Fruit fly (Drosophila melanogaster): ENCODE data around the gene CG42272.
A peak's percentile ranks its signal among the peaks of the same experiment; 100 is the strongest.

DNA sequence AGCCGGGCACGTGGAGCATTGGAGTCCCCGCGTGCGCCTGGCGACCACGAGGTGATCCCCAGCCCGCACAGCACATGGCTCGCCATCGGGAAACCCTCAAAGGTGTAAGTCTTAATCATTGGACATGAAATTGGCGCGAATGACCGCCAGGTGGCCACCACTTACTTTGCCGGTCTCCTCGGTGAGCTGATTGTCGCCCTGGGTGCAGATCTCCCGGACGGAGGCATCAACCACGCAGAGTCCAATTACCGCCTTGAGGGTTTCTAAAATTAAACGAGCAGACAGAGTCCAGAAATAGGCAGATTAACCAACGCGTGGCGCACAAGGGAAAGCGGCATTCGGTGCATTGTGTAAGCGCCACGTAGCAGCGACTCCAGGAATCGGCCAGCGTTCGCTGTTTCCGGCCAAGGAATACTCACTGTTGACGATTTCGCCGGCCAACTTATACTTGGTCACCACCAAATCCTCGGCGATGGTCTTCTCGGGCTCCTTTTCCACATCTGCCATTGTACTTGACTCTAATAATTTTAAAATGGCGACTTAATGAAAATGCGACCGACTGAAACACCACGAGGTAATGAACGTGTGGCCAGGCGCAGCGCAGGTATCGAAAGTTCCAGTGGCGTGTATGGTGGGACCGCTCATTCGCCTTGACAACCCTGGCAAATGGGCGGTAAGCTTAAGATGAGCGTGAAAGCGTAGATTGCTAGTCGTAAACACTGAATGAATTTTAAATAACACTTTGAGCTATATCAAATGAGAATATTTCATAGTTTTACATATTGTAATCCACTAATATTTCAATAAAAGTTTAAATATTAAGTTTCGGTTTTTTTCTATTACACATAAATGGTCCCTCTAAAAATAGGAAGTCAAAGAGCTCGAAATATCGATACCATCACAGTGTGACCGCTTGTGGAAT is 37.6 kb upstream of the CG42272 start, which contains the start of gene CG10576:
- TF ChIP-seq lola (GFP tag; optimal IDR thresholded peaks at IDR 0.05) = no peak
- no peak for TF ChIP-seq br (GFP tag; optimal IDR thresholded peaks at IDR 0.05)
- no peak for TF ChIP-seq rgr (GFP tag; optimal IDR thresholded peaks at IDR 0.05)
- TF ChIP-seq fru (GFP tag; optimal IDR thresholded peaks at IDR 0.05) = no peak
- TF ChIP-seq OdsH (GFP tag; optimal IDR thresholded peaks at IDR 0.05) = no peak
- no peak for TF ChIP-seq Jra (GFP tag; optimal IDR thresholded peaks at IDR 0.05)
- TF ChIP-seq sv (GFP tag; optimal IDR thresholded peaks at IDR 0.05) = no peak
- TF ChIP-seq psq (GFP tag; optimal IDR thresholded peaks at IDR 0.05) = peak; percentile 40
- TF ChIP-seq dsf (GFP tag; optimal IDR thresholded peaks at IDR 0.05; ENCODE audit: borderline replicate concordance) = no peak
- TF ChIP-seq CG9705 (GFP tag; optimal IDR thresholded peaks at IDR 0.05) = no peak
- TF ChIP-seq Dfd (GFP tag; optimal IDR thresholded peaks at IDR 0.05) = no peak
- TF ChIP-seq Hnf4 (GFP tag; optimal IDR thresholded peaks at IDR 0.05) = no peak
- TF ChIP-seq Hr78 (GFP tag; optimal IDR thresholded peaks at IDR 0.05) = no peak
